Worm (Caenorhabditis elegans): ENCODE measurements around the gene rpn-9.

DNA sequence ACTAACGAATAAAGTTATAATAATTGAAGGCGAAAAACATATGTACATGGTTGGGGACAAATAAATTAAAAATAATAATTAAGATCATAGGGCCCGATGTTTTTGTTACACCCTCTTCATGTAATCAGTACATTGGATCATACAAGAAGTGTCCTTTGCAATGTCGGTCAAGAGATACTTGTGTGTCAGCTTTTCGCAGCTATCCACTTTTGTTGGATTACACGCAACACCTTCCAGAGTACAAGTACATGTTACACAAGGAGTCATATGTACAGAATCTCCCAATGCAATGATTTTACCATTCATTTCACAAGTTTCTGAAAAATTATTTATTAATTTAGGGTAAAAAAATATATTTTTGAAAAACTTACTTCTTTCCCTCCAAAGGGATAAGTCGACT is 2.2 kb upstream of the rpn-9 start:
- TF ChIP-seq W03F9.2 (tag; optimal IDR thresholded peaks at IDR 0.05) (no peak), him-1 (tag; optimal IDR thresholded peaks at IDR 0.05) (no peak)
